Worm (Caenorhabditis elegans) whole organism, late embryonic: ENCODE results near the gene alg-4.

Experiments used
- fkh-10 ChIP-seq: fragments of 150-350 bp; optimal IDR thresholded peaks from 2 replicates; lab custom pipeline; 2014; ENCODE audit warnings: missing biosample characterization, missing genetic modification reagents, missing genetic modification characterization
- nfya-1 ChIP-seq: sonication (generic microtip); optimal IDR thresholded peaks from 2 replicates; lab custom pipeline; 2017; ENCODE audit warnings: missing genetic modification characterization, mild to moderate bottlenecking, missing compliant biosample characterization, antibody characterized with exemption, moderate library complexity

DNA sequence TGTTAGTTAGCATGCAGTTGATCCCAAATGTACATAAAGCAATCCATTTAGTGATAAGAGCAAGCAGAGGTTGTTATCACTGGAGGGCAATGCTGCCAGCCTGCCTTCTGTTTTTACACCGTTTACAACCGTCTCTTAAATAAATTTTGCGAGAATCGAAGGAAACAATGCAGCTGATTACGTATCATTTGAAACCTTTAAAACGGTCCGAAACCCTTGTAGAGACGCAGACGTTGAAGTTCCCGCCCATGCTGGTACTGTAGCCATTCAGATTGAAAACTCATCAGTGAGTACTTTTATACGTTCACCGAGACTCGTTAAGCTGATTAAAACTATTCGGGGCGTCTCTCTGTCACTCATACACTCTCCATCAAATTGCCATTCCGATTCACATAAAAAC is 39.2 kb upstream of the alg-4 start:
- TF ChIP-seq nfya-1 (no peak), fkh-10 (no peak)
